Worm (Caenorhabditis elegans) whole organism, L2 larva: ENCODE measurements around the gene sto-5.

Source experiments
- F13H6.1 ChIP-seq: sonication (generic microtip); optimal IDR thresholded peaks from 2 replicates; lab custom pipeline; 2016; ENCODE audit warnings: missing genetic modification characterization, missing compliant biosample characterization
- alr-1 ChIP-seq: fragments of 150-350 bp; optimal IDR thresholded peaks from 2 replicates; lab custom pipeline; 2014; ENCODE audit warnings: missing biosample characterization, missing genetic modification characterization
- ama-1 ChIP-seq: fragments of 150-350 bp; optimal IDR thresholded peaks from 2 replicates; lab custom pipeline; 2018; ENCODE audit warnings: inconsistent platforms
- blmp-1 ChIP-seq: sonication (generic microtip); optimal IDR thresholded peaks from 2 replicates; lab custom pipeline; 2017; ENCODE audit warnings: missing genetic modification characterization, mild to moderate bottlenecking, missing compliant biosample characterization, antibody characterized with exemption, moderate library complexity; ENCODE audit not compliant: insufficient read depth
- ceh-16 ChIP-seq: fragments of 150-350 bp; optimal IDR thresholded peaks from 2 replicates; lab custom pipeline; 2014; ENCODE audit warnings: missing biosample characterization, missing genetic modification characterization
- ceh-82 ChIP-seq: fragments of 150-350 bp; optimal IDR thresholded peaks from 2 replicates; lab custom pipeline; 2014; ENCODE audit warnings: missing biosample characterization, missing genetic modification characterization
- crh-2 ChIP-seq: sonication (generic microtip); optimal IDR thresholded peaks from 2 replicates; lab custom pipeline; 2017; ENCODE audit warnings: missing biosample characterization, missing genetic modification characterization
- egl-27 ChIP-seq: sonication (generic microtip); optimal IDR thresholded peaks from 3 replicates; lab custom pipeline; 2017; ENCODE audit warnings: missing biosample characterization, missing genetic modification reagents, missing genetic modification characterization
- elt-1 ChIP-seq: fragments of 150-350 bp; optimal IDR thresholded peaks from 2 replicates; lab custom pipeline; 2014; ENCODE audit warnings: missing biosample characterization, missing genetic modification characterization
- elt-3 ChIP-seq: sonication (generic microtip); optimal IDR thresholded peaks from 2 replicates; lab custom pipeline; 2017; ENCODE audit warnings: missing biosample characterization, missing genetic modification characterization
- fos-1 ChIP-seq: fragments of 150-350 bp; optimal IDR thresholded peaks from 2 replicates; lab custom pipeline; 2014; ENCODE audit warnings: missing biosample characterization, missing genetic modification characterization
- gmeb-1 ChIP-seq: fragments of 150-350 bp; optimal IDR thresholded peaks from 2 replicates; lab custom pipeline; 2014; ENCODE audit warnings: missing biosample characterization, missing genetic modification characterization
- lin-13 ChIP-seq: fragments of 150-350 bp; optimal IDR thresholded peaks from 2 replicates; lab custom pipeline; 2014; ENCODE audit warnings: missing biosample characterization, missing genetic modification reagents, missing genetic modification characterization
- lin-39 ChIP-seq: fragments of 150-350 bp; optimal IDR thresholded peaks from 2 replicates; lab custom pipeline; 2014; ENCODE audit warnings: missing biosample characterization, missing genetic modification reagents, missing genetic modification characterization
- mab-5 ChIP-seq: fragments of 150-350 bp; optimal IDR thresholded peaks from 2 replicates; lab custom pipeline; 2014; ENCODE audit warnings: missing biosample characterization, missing genetic modification characterization
- mbf-1 ChIP-seq: sonication (generic microtip); optimal IDR thresholded peaks from 2 replicates; lab custom pipeline; 2017; ENCODE audit warnings: missing biosample characterization, missing genetic modification characterization
- mdl-1 ChIP-seq, 2 experiments: fragments of 150-350 bp in 1 of 2; sonication (generic microtip) in 1 of 2; optimal IDR thresholded peaks; 2 replicates each; lab custom pipeline; 2017; ENCODE audit warnings: missing biosample characterization in 2 of 2, missing genetic modification characterization in 2 of 2
- nhr-12 ChIP-seq: fragments of 150-350 bp; optimal IDR thresholded peaks from 2 replicates; lab custom pipeline; 2014; ENCODE audit warnings: missing biosample characterization, missing genetic modification characterization
- nhr-129 ChIP-seq: fragments of 150-350 bp; optimal IDR thresholded peaks from 2 replicates; lab custom pipeline; 2014; ENCODE audit warnings: missing biosample characterization, missing genetic modification characterization
- nhr-21 ChIP-seq: fragments of 150-350 bp; optimal IDR thresholded peaks from 2 replicates; lab custom pipeline; 2014; ENCODE audit warnings: missing biosample characterization, missing genetic modification characterization
- nhr-237 ChIP-seq: fragments of 150-350 bp; optimal IDR thresholded peaks from 2 replicates; lab custom pipeline; 2014; ENCODE audit warnings: missing biosample characterization, missing genetic modification characterization
- nhr-25 ChIP-seq: fragments of 150-350 bp; sonication (generic microtip); optimal IDR thresholded peaks from 3 replicates; lab custom pipeline; 2014; ENCODE audit warnings: missing biosample characterization, missing genetic modification characterization
- sem-4 ChIP-seq: fragments of 150-350 bp; optimal IDR thresholded peaks from 2 replicates; lab custom pipeline; 2014; ENCODE audit warnings: missing biosample characterization, missing genetic modification reagents, missing genetic modification characterization
- sma-3 ChIP-seq: sonication (generic microtip); optimal IDR thresholded peaks from 2 replicates; lab custom pipeline; 2016; ENCODE audit warnings: missing genetic modification reagents, missing genetic modification characterization, missing compliant biosample characterization
- sma-9 ChIP-seq, 2 experiments: fragments of 150-350 bp in 1 of 2; sonication (generic microtip) in 1 of 2; optimal IDR thresholded peaks; 2 replicates each; lab custom pipeline; 2014 to 2016; ENCODE audit warnings: missing genetic modification characterization in 2 of 2, mild to moderate bottlenecking in 1 of 2, missing biosample characterization in 1 of 2, missing compliant biosample characterization in 1 of 2, missing genetic modification reagents in 1 of 2, moderate library complexity in 1 of 2
- snpc-4 ChIP-seq: fragments of 150-350 bp; optimal IDR thresholded peaks from 2 replicates; lab custom pipeline; 2014; ENCODE audit warnings: missing biosample characterization, missing genetic modification characterization
- unc-39 ChIP-seq: fragments of 150-350 bp; optimal IDR thresholded peaks from 2 replicates; lab custom pipeline; 2014; ENCODE audit warnings: missing biosample characterization, missing genetic modification characterization
- unc-55 ChIP-seq: fragments of 150-350 bp; sonication (generic microtip); optimal IDR thresholded peaks from 3 replicates; lab custom pipeline; 2014; ENCODE audit warnings: missing biosample characterization, missing genetic modification reagents, missing genetic modification characterization
- ztf-1 ChIP-seq: fragments of 200-800 bp; sonication (Bioruptor generic); conservative IDR thresholded peaks from 2 replicates; pipeline ENCODE4 v1.3.6; 2022; ENCODE audit warnings: missing genetic modification characterization, missing compliant biosample characterization
- ztf-4 ChIP-seq: fragments of 150-350 bp; optimal IDR thresholded peaks from 2 replicates; lab custom pipeline; 2014; ENCODE audit warnings: missing biosample characterization, missing genetic modification characterization

Gene sto-5

DNA sequence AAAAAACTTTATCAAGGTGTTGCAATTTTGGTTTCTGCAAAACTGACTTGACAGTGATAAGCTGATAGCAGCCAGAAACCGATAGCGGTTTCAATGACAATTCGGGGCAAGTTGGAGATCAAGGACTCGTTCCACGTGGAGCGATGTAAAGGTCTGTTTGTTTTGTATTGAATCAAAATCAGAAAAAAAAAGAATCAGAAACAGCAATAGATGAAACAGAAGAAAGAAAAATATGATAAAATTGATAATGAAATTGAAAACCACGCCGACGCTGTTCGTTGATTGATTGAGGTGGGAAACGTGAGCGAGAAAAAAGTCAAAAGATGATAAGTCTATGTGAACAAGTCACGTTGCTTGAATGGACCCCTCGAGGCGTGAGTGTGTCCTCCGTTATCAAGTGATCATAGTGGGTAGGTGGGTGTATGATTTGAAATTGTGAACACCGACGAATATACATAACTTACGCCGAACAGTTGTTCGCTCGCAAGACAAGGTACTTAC, 49.9 kb downstream of the sto-5 start:
- TF ChIP-seq ceh-82 (tag; lab: Kevin White, UChicago) (no peak), fos-1 (tag; lab: Kevin White, UChicago) (peak; percentile 82), sma-3 (GFP tag; lab: Kevin White, UChicago) (peak; percentile 25), blmp-1 (peak; percentile 82), ztf-1 (GFP tag; lab: Robert Waterston, UW) (no peak), sma-9 (GFP tag; optimal IDR thresholded peaks at IDR 0.05; lab: Kevin White, UChicago) (peak; percentile 59), sma-9 (tag; optimal IDR thresholded peaks at IDR 0.05; lab: Kevin White, UChicago) (no peak), mbf-1 (tag; lab: Kevin White, UChicago) (no peak), nhr-21 (tag; lab: Kevin White, UChicago) (peak; percentile 49), crh-2 (tag; lab: Kevin White, UChicago) (peak; percentile 64), gmeb-1 (tag; lab: Kevin White, UChicago) (peak; percentile 46), ztf-4 (tag; lab: Kevin White, UChicago) (no peak), ceh-16 (tag; lab: Kevin White, UChicago) (no peak), unc-55 (GFP tag; lab: Kevin White, UChicago) (no peak), nhr-25 (peak; percentile 59), ama-1 (lab: Kevin White, UChicago) (no peak), egl-27 (tag; lab: Kevin White, UChicago) (no peak), mdl-1 (tag; optimal IDR thresholded peaks at IDR 0.05; lab: Kevin White, UChicago) (peak in 1 of 2 experiments; percentile 32), snpc-4 (no peak)

DNA sequence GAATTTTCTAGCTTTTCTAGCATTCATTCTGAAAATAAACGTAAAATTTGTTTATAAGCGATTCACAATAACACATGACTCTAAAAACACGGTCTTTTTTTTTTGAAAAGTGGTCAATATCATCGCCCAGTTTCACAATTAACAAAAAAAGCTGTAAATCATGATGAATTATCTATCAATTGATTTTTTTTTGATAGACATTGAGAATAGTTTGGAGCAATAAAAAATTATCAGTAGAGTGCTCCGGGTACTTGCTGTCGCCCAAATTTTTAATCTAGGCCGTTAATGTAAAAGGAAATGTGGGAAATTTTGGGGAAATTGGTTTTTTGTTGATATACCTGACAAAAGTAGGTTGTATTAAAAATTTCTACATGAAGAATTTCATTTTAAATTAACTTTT, 51.8 kb downstream of the sto-5 start:
- TF ChIP-seq F13H6.1 (tag; lab: Kevin White, UChicago): no peak
- peak; percentile 20 for TF ChIP-seq fos-1 (tag; lab: Kevin White, UChicago)
- no peak for TF ChIP-seq alr-1 (tag; lab: Kevin White, UChicago)
- TF ChIP-seq mbf-1 (tag; lab: Kevin White, UChicago): no peak
- TF ChIP-seq mdl-1 (tag; optimal IDR thresholded peaks at IDR 0.05; lab: Kevin White, UChicago): no peak
- no peak for TF ChIP-seq nhr-129 (tag; lab: Kevin White, UChicago)

DNA sequence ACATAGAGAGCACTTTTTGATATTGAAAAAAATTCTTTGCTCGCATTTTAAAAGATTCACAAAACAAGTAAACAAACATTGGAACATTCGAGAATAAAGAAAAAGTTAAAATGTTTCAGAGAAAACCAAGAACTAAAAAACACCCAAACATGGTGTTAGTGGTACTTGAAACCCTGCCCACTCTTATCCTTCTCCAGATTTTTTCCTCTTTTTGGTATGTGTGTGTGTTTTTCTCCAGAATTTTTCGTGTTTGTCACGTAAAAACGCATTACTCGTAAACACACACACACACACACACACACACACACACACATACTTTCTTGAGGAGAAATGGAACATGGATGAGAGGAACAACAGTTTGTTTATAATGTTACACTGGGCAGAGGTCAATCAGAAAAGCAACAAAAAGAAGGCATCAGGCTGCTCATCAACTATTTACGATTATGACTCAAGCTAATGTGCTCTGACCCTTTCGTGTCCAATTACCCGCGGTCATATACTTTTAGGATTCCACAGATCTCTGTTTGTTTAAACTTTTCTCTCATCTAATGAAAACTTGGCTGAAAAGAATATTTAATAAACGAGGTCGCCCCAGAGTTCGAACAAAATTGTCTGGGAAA, 53.0 kb downstream of the sto-5 start:
- TF ChIP-seq unc-55 (GFP tag; lab: Kevin White, UChicago) (peak; percentile 40), nhr-129 (tag; lab: Kevin White, UChicago) (peak; percentile 28), mab-5 (no peak)

DNA sequence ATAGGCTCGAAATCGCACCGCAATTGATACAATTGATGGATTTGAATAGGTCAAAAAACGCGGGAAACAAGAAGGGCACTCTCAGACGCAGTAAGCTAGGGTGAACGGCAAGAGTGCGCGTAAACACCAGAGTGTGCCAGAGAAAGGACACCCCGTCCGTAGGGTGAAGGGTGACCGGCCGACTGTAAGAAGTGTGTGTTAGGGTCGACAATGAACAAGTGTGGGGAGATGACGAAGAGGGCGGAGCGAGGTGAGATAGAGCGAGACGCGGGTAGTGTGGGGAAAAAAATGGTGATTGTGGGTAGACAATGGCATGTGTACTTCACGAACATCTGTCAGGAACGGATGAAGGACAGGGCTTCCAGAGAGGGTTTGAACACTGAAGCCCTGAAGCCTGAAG, 54.3 kb downstream of the sto-5 start:
- TF ChIP-seq mdl-1 (tag; optimal IDR thresholded peaks at IDR 0.05; lab: Kevin White, UChicago) (no peak), snpc-4 (no peak), fos-1 (tag; lab: Kevin White, UChicago) (peak; percentile 0), unc-39 (no peak), nhr-21 (tag; lab: Kevin White, UChicago) (no peak), sem-4 (tag; lab: Kevin White, UChicago) (no peak), crh-2 (tag; lab: Kevin White, UChicago) (no peak), elt-1 (no peak), F13H6.1 (tag; lab: Kevin White, UChicago) (no peak)

DNA sequence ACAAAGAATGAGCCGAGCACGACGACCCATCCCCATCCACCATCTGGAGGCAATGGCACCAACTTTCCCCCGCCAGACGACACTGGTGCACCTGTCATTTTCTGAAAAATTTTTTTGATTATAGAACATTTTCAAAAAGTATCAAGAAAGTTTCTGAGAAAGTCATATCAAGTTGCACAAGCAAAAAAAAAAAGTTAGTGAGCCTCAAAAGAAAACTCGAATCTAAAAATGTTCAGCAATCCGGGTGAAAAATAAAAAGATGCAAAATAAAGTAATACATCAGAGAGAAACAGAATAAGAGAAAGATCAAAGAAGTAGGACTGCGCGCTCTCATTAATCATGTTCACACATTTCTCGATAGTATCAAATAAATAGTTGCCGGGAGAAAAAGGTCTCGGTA, 54.9 kb downstream of the sto-5 start, which contains the start of gene mct-6:
Gene mct-6, minus strand, starts transcription at position 101 of the 400 bp plus-strand sequence.
- TF ChIP-seq lin-13 (GFP tag; lab: Kevin White, UChicago) (no peak), mab-5 (no peak), lin-39 (no peak), elt-3 (tag; lab: Kevin White, UChicago) (no peak), elt-1 (no peak), alr-1 (tag; lab: Kevin White, UChicago) (no peak), gmeb-1 (tag; lab: Kevin White, UChicago) (no peak), mbf-1 (tag; lab: Kevin White, UChicago) (no peak), nhr-25 (no peak), nhr-129 (tag; lab: Kevin White, UChicago) (no peak), ama-1 (lab: Kevin White, UChicago) (no peak), nhr-237 (tag; lab: Kevin White, UChicago) (no peak), nhr-12 (tag; lab: Kevin White, UChicago) (no peak), egl-27 (tag; lab: Kevin White, UChicago) (no peak)
